Worm (Caenorhabditis elegans) whole organism, young adult: Measurements from ENCODE around the gene srh-270.

Experiments used
- F37B4.10 ChIP-seq: fragments of 200-800 bp; sonication (Bioruptor generic); IDR thresholded peaks from 2 replicates; pipeline ENCODE4 v1.3.6; 2022; ENCODE audit warnings: missing genetic modification characterization, missing compliant biosample characterization
- F49E8.2 ChIP-seq: sonication (generic microtip); optimal IDR thresholded peaks from 3 replicates; lab custom pipeline; 2017; ENCODE audit warnings: missing genetic modification characterization, mild to moderate bottlenecking, missing compliant biosample characterization, antibody characterized with exemption, moderate library complexity; ENCODE audit not compliant: insufficient read depth
- K11D2.4 ChIP-seq: fragments of 200-800 bp; sonication (Bioruptor generic); IDR thresholded peaks from 2 replicates; pipeline ENCODE4 v1.3.6; 2022; ENCODE audit warnings: missing genetic modification reagents, missing genetic modification characterization, missing compliant biosample characterization
- K12H6.12 ChIP-seq: fragments of 200-800 bp; sonication (Bioruptor generic); optimal IDR thresholded peaks from 2 replicates; lab custom pipeline; 2018; ENCODE audit warnings: mild to moderate bottlenecking, missing genetic modification characterization, missing compliant biosample characterization
- T26A5.8 ChIP-seq: sonication (generic microtip); optimal IDR thresholded peaks from 2 replicates; lab custom pipeline; 2016; ENCODE audit warnings: missing genetic modification characterization, missing compliant biosample characterization
- Y79H2A.3 ChIP-seq: fragments of 200-800 bp; sonication (Bioruptor generic); conservative IDR thresholded peaks from 2 replicates; pipeline ENCODE4 v1.3.6; 2022; ENCODE audit warnings: missing genetic modification reagents, missing genetic modification characterization, missing compliant biosample characterization
- attf-6 ChIP-seq: fragments of 200-800 bp; sonication (Bioruptor generic); IDR thresholded peaks from 2 replicates; pipeline ENCODE4 v1.3.6; 2022; ENCODE audit warnings: missing genetic modification reagents, missing genetic modification characterization, missing compliant biosample characterization
- bed-1 ChIP-seq: fragments of 200-800 bp; sonication (Bioruptor generic); IDR thresholded peaks from 2 replicates; pipeline ENCODE4 v1.3.6; 2022; ENCODE audit warnings: missing genetic modification reagents, missing genetic modification characterization, missing compliant biosample characterization
- cebp-2 ChIP-seq: fragments of 200-800 bp; sonication (Bioruptor generic); IDR thresholded peaks from 2 replicates; pipeline ENCODE4 v1.3.6; 2022; ENCODE audit warnings: missing genetic modification characterization, missing compliant biosample characterization
- ceh-40 ChIP-seq: fragments of 200-800 bp; sonication (Bioruptor generic); IDR thresholded peaks from 2 replicates; pipeline ENCODE4 v1.3.6; 2022; ENCODE audit warnings: missing genetic modification characterization, missing compliant biosample characterization
- ceh-79 ChIP-seq: sonication (generic microtip); optimal IDR thresholded peaks from 2 replicates; lab custom pipeline; 2017; ENCODE audit warnings: mild to moderate bottlenecking, missing genetic modification characterization, missing compliant biosample characterization
- chd-7 ChIP-seq: sonication (generic microtip); optimal IDR thresholded peaks from 2 replicates; lab custom pipeline; 2016; ENCODE audit warnings: mild to moderate bottlenecking, missing genetic modification characterization, moderate library complexity, missing compliant biosample characterization
- dpff-1 ChIP-seq: sonication (generic microtip); optimal IDR thresholded peaks from 2 replicates; lab custom pipeline; 2017; ENCODE audit warnings: mild to moderate bottlenecking, missing genetic modification characterization, missing compliant biosample characterization
- ets-4 ChIP-seq: fragments of 200-800 bp; sonication (Bioruptor generic); optimal IDR thresholded peaks from 2 replicates; lab custom pipeline; 2018; ENCODE audit warnings: mild to moderate bottlenecking, missing genetic modification characterization, missing compliant biosample characterization
- gei-17 ChIP-seq: fragments of 200-800 bp; sonication (Bioruptor generic); optimal IDR thresholded peaks from 2 replicates; lab custom pipeline; 2018; ENCODE audit warnings: mild to moderate bottlenecking, missing genetic modification characterization, missing compliant biosample characterization
- him-1 ChIP-seq: sonication (generic microtip); optimal IDR thresholded peaks from 2 replicates; lab custom pipeline; 2016; ENCODE audit warnings: missing genotype, missing genetic modification reagents, missing genetic modification characterization, missing compliant biosample characterization
- hmg-20 ChIP-seq: fragments of 200-800 bp; sonication (Bioruptor generic); IDR thresholded peaks from 2 replicates; pipeline ENCODE4 v1.3.6; 2022; ENCODE audit warnings: missing genetic modification reagents, missing genetic modification characterization, missing compliant biosample characterization
- let-526 ChIP-seq: fragments of 200-800 bp; sonication (Bioruptor generic); IDR thresholded peaks from 2 replicates; pipeline ENCODE4 v1.3.6; 2022; ENCODE audit warnings: missing genetic modification reagents, missing genetic modification characterization, missing compliant biosample characterization
- lin-26 ChIP-seq: fragments of 200-800 bp; sonication (Bioruptor generic); IDR thresholded peaks from 2 replicates; pipeline ENCODE4 v1.3.6; 2022; ENCODE audit warnings: missing genetic modification reagents, missing genetic modification characterization, missing compliant biosample characterization
- lin-35 ChIP-seq, 3 experiments: fragments of 150-350 bp in 2 of 3; sonication (generic microtip) in 1 of 3; optimal IDR thresholded peaks; 2 replicates each; lab custom pipeline; 2014 to 2018; ENCODE audit warnings: missing biosample characterization in 3 of 3, missing genetic modification characterization in 3 of 3, missing genetic modification reagents in 3 of 3
- lin-40 ChIP-seq: sonication (generic microtip); optimal IDR thresholded peaks from 2 replicates; lab custom pipeline; 2016; ENCODE audit warnings: missing genetic modification characterization, mild to moderate bottlenecking, missing compliant biosample characterization, missing genotype, missing genetic modification reagents
- lin-54 ChIP-seq: fragments of 200-800 bp; sonication (Bioruptor generic); optimal IDR thresholded peaks from 2 replicates; lab custom pipeline; 2018; ENCODE audit warnings: mild to moderate bottlenecking, missing genetic modification characterization, missing compliant biosample characterization
- lir-1 ChIP-seq: fragments of 200-800 bp; sonication (Bioruptor generic); conservative IDR thresholded peaks from 2 replicates; pipeline ENCODE4 v1.3.6; 2022; ENCODE audit warnings: missing genetic modification reagents, missing genetic modification characterization, missing compliant biosample characterization
- lsy-27 ChIP-seq: sonication (generic microtip); optimal IDR thresholded peaks from 2 replicates; lab custom pipeline; 2017; ENCODE audit warnings: missing genetic modification characterization, mild to moderate bottlenecking, missing compliant biosample characterization, antibody characterized with exemption, missing genotype, borderline replicate concordance; ENCODE audit not compliant: insufficient read depth
- mxl-1 ChIP-seq: sonication (generic microtip); optimal IDR thresholded peaks from 2 replicates; lab custom pipeline; 2016; ENCODE audit warnings: missing genetic modification characterization, missing compliant biosample characterization
- nfya-2 ChIP-seq: fragments of 200-800 bp; sonication (Bioruptor generic); IDR thresholded peaks from 2 replicates; pipeline ENCODE4 v1.3.6; 2022; ENCODE audit warnings: missing genetic modification reagents, missing genetic modification characterization, missing compliant biosample characterization
- pha-4 ChIP-seq: fragments of 150-350 bp; sonication (generic microtip); optimal IDR thresholded peaks from 2 replicates; lab custom pipeline; 2014; ENCODE audit warnings: missing biosample characterization, missing genetic modification reagents, missing genetic modification characterization
- rec-8 ChIP-seq, 2 experiments: sonication (generic microtip); optimal IDR thresholded peaks; 2 replicates each; lab custom pipeline; 2016; ENCODE audit warnings: mild to moderate bottlenecking in 2 of 2, missing genetic modification characterization in 2 of 2, missing genetic modification reagents in 2 of 2, missing genotype in 2 of 2, missing biosample characterization in 1 of 2, missing compliant biosample characterization in 1 of 2, moderate library complexity in 1 of 2
- repo-1 ChIP-seq: sonication (generic microtip); optimal IDR thresholded peaks from 2 replicates; lab custom pipeline; 2017; ENCODE audit warnings: mild to moderate bottlenecking, missing genetic modification characterization, missing compliant biosample characterization
- rpc-1 ChIP-seq, 2 experiments: fragments of 150-350 bp in 1 of 2; sonication (generic microtip) in 1 of 2; optimal IDR thresholded peaks; 2 replicates each; lab custom pipeline; 2014 to 2018; ENCODE audit warnings: missing biosample characterization in 1 of 2, missing genetic modification characterization in 1 of 2, missing genetic modification reagents in 1 of 2, missing genotype in 1 of 2
- sea-2 ChIP-seq: fragments of 200-800 bp; sonication (Bioruptor generic); IDR thresholded peaks from 2 replicates; pipeline ENCODE4 v1.3.6; 2022; ENCODE audit warnings: missing genetic modification characterization, missing compliant biosample characterization
- tbx-9 ChIP-seq: sonication (generic microtip); optimal IDR thresholded peaks from 2 replicates; lab custom pipeline; 2016; ENCODE audit warnings: borderline replicate concordance, missing genetic modification characterization, inconsistent platforms, missing compliant biosample characterization
- tlf-1 ChIP-seq: fragments of 200-800 bp; sonication (Bioruptor generic); optimal IDR thresholded peaks from 2 replicates; lab custom pipeline; 2018; ENCODE audit warnings: mild to moderate bottlenecking, missing genetic modification characterization, missing compliant biosample characterization
- unc-130 ChIP-seq: sonication (generic microtip); optimal IDR thresholded peaks from 2 replicates; lab custom pipeline; 2016; ENCODE audit warnings: missing genetic modification reagents, missing genetic modification characterization, missing compliant biosample characterization
- ztf-22 ChIP-seq: fragments of 200-800 bp; sonication (Bioruptor generic); optimal IDR thresholded peaks from 2 replicates; lab custom pipeline; 2018; ENCODE audit warnings: mild to moderate bottlenecking, missing genetic modification characterization, moderate library complexity, missing compliant biosample characterization
- ztf-26 ChIP-seq: sonication (generic microtip); optimal IDR thresholded peaks from 2 replicates; lab custom pipeline; 2017; ENCODE audit warnings: missing genetic modification characterization, missing compliant biosample characterization

The srh-270 gene

ce11 chrV:2861505-2861904 lies at the start of gene srh-270:
Gene srh-270 (minus strand): TSS chrV:2861605.
- TF ChIP-seq F49E8.2 (tag; lab: Kevin White, UChicago) (no peak), T26A5.8 (tag; lab: Kevin White, UChicago) (no peak), lsy-27 (tag; lab: Kevin White, UChicago) (no peak), let-526 (GFP tag; lab: Robert Waterston, UW) (no peak), bed-1 (GFP tag; lab: Robert Waterston, UW) (no peak), rpc-1 (optimal IDR thresholded peaks at IDR 0.05; lab: Kevin White, UChicago) (no peak), rpc-1 (tag; optimal IDR thresholded peaks at IDR 0.05; lab: Kevin White, UChicago) (no peak), repo-1 (tag; lab: Kevin White, UChicago) (no peak), pha-4 (tag; lab: Kevin White, UChicago) (no peak), tbx-9 (no peak), tlf-1 (GFP tag; lab: Kevin White, UChicago) (no peak)
- TF ChIP-seq, all 124 proteins: peak for 0

DNA sequence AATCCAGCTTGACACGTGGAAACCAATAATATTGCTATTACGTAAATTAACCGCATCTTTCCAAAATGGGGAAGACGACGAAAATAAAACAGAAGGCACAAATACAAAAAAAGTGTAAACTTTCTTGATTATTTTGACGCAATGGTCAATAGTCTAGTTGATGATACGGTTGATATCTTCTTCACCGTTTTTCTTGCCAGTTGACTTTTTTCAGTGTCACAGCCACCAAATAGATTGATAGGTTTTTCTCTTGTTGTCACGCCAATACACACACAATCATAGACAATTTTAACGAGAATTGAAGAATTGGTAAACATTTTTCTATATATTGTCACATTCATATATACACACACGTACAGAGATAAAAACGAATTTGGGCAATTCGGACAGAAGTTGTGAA lies 48.1 kb upstream of the srh-270 start, which contains the start of gene zmp-3:
TSS of gene zmp-3 (minus strand) at position 101 of the 400 bp plus-strand sequence.
- TF ChIP-seq gei-17 (GFP tag; lab: Kevin White, UChicago) (no peak), ets-4 (no peak), Y79H2A.3 (GFP tag; lab: Robert Waterston, UW) (no peak), dpff-1 (tag; lab: Kevin White, UChicago) (no peak), mxl-1 (tag; lab: Kevin White, UChicago) (no peak), him-1 (tag; lab: Kevin White, UChicago) (no peak), rec-8 (tag; optimal IDR thresholded peaks at IDR 0.05; lab: Kevin White, UChicago) (no peak), chd-7 (no peak), ceh-40 (no peak), cebp-2 (no peak), attf-6 (no peak), lir-1 (GFP tag; lab: Robert Waterston, UW) (no peak)

ce11 chrV:2903227-2903626 lies 41.8 kb upstream of the srh-270 start, which contains the start of gene C31B8.7:
Gene C31B8.7 (minus strand): TSS chrV:2903327.
- no peak for TF ChIP-seq K11D2.4 (GFP tag; lab: Robert Waterston, UW)
- no peak for TF ChIP-seq lsy-27 (tag; lab: Kevin White, UChicago)
- no peak for TF ChIP-seq unc-130 (GFP tag; lab: Kevin White, UChicago)
- TF ChIP-seq chd-7, result no peak
- no peak for TF ChIP-seq nfya-2 (GFP tag; lab: Robert Waterston, UW)
- no peak for TF ChIP-seq K12H6.12
- TF ChIP-seq lin-40 (tag; lab: Kevin White, UChicago), result no peak
- no peak for TF ChIP-seq ztf-22 (GFP tag; lab: Kevin White, UChicago)
- TF ChIP-seq pha-4 (tag; lab: Kevin White, UChicago), result no peak
- no peak for TF ChIP-seq T26A5.8 (tag; lab: Kevin White, UChicago)
- no peak for TF ChIP-seq ceh-79 (tag; lab: Kevin White, UChicago)
- TF ChIP-seq lin-54 (GFP tag; lab: Kevin White, UChicago), result no peak
- no peak for TF ChIP-seq ztf-26 (tag; lab: Kevin White, UChicago)
- TF ChIP-seq gei-17 (GFP tag; lab: Kevin White, UChicago), result no peak
- TF ChIP-seq lin-35 (GFP tag; optimal IDR thresholded peaks at IDR 0.05; lab: Kevin White, UChicago), result no peak
- TF ChIP-seq hmg-20 (GFP tag; lab: Robert Waterston, UW), result no peak
- TF ChIP-seq dpff-1 (tag; lab: Kevin White, UChicago), result no peak
- TF ChIP-seq lin-26 (GFP tag; lab: Robert Waterston, UW), result no peak
- no peak for TF ChIP-seq sea-2 (GFP tag; lab: Robert Waterston, UW)
- no peak for TF ChIP-seq F37B4.10
- TF ChIP-seq, all 124 proteins: peak for 0
